Worm (Caenorhabditis elegans) whole organism, L1 larva: ENCODE measurements around the gene srg-54.
A peak's percentile ranks its signal among the peaks of the same experiment; 100 is the strongest.

ENCODE experiments used
- aly-2 ChIP-seq: fragments of 150-350 bp; optimal IDR thresholded peaks from 2 replicates; lab custom pipeline; 2014; ENCODE audit warnings: missing biosample characterization, missing genetic modification characterization
- ceh-82 ChIP-seq, 3 experiments: fragments of 150-350 bp in 1 of 3; sonication (generic microtip) in 2 of 3; optimal IDR thresholded peaks; 2 replicates each; lab custom pipeline; 2014 to 2017; ENCODE audit warnings: missing biosample characterization in 3 of 3, missing genetic modification characterization in 3 of 3
- ceh-88 ChIP-seq: fragments of 200-800 bp; sonication (Bioruptor generic); IDR thresholded peaks from 2 replicates; pipeline ENCODE4 v1.3.6; 2022; ENCODE audit warnings: missing genetic modification characterization, missing compliant biosample characterization
- ceh-90 ChIP-seq: sonication (generic microtip); optimal IDR thresholded peaks from 2 replicates; lab custom pipeline; 2016; ENCODE audit warnings: missing genetic modification characterization, missing compliant biosample characterization
- dpl-1 ChIP-seq, 3 experiments: fragments of 150-350 bp in 2 of 3; sonication (generic microtip) in 1 of 3; optimal IDR thresholded peaks; 2 replicates each; lab custom pipeline; 2014 to 2017; ENCODE audit warnings: missing biosample characterization in 3 of 3, missing genetic modification characterization in 3 of 3, missing genetic modification reagents in 3 of 3
- dsc-1 ChIP-seq: sonication (generic microtip); optimal IDR thresholded peaks from 2 replicates; lab custom pipeline; 2016; ENCODE audit warnings: mild to moderate bottlenecking, missing genetic modification characterization, missing compliant biosample characterization
- efl-1 ChIP-seq, 4 experiments: fragments of 150-350 bp; optimal IDR thresholded peaks in 3 of 4; peaks in 1 of 4; 1 replicate in 1 of 4; 2 replicates in 3 of 4; lab custom pipeline; 2014; ENCODE audit warnings: missing biosample characterization in 2 of 4, missing genetic modification characterization in 2 of 4, missing genetic modification reagents in 2 of 4
- egl-13 ChIP-seq: sonication (generic microtip); optimal IDR thresholded peaks from 2 replicates; lab custom pipeline; 2016; ENCODE audit warnings: missing genotype, missing genetic modification reagents, missing genetic modification characterization, missing compliant biosample characterization
- egl-27 ChIP-seq, 2 experiments: fragments of 150-350 bp in 1 of 2; sonication (generic microtip); optimal IDR thresholded peaks; 3 replicates each; lab custom pipeline; 2017 to 2018; ENCODE audit warnings: missing biosample characterization in 2 of 2, missing genetic modification characterization in 2 of 2, missing genetic modification reagents in 2 of 2
- fkh-10 ChIP-seq: sonication (generic microtip); optimal IDR thresholded peaks from 2 replicates; lab custom pipeline; 2017; ENCODE audit warnings: missing biosample characterization, missing genetic modification reagents, missing genetic modification characterization
- fkh-8 ChIP-seq: sonication (generic microtip); optimal IDR thresholded peaks from 2 replicates; lab custom pipeline; 2016; ENCODE audit warnings: mild to moderate bottlenecking, missing genetic modification characterization, missing compliant biosample characterization
- hlh-4 ChIP-seq: sonication (generic microtip); optimal IDR thresholded peaks from 2 replicates; lab custom pipeline; 2016; ENCODE audit warnings: mild to moderate bottlenecking, missing genetic modification characterization, missing compliant biosample characterization
- hpl-2 ChIP-seq: fragments of 150-350 bp; optimal IDR thresholded peaks from 2 replicates; lab custom pipeline; 2014; ENCODE audit warnings: missing biosample characterization, missing genetic modification reagents, missing genetic modification characterization
- lin-13 ChIP-seq: fragments of 150-350 bp; optimal IDR thresholded peaks from 2 replicates; lab custom pipeline; 2014; ENCODE audit warnings: missing biosample characterization, missing genetic modification reagents, missing genetic modification characterization
- lin-14 ChIP-seq: fragments of 200-800 bp; sonication (Bioruptor generic); optimal IDR thresholded peaks from 2 replicates; lab custom pipeline; 2018; ENCODE audit warnings: mild to moderate bottlenecking, missing genetic modification characterization, moderate library complexity, missing compliant biosample characterization
- lin-15B ChIP-seq: fragments of 150-350 bp; sonication (generic microtip); optimal IDR thresholded peaks from 3 replicates; lab custom pipeline; 2014; ENCODE audit warnings: missing biosample characterization, missing genetic modification characterization
- lin-35 ChIP-seq, 2 experiments: fragments of 150-350 bp; optimal IDR thresholded peaks; 2 replicates each; lab custom pipeline; 2014; ENCODE audit warnings: missing biosample characterization in 2 of 2, missing genetic modification characterization in 2 of 2, missing genetic modification reagents in 2 of 2
- lir-3 ChIP-seq: sonication (generic microtip); optimal IDR thresholded peaks from 2 replicates; lab custom pipeline; 2016; ENCODE audit warnings: mild to moderate bottlenecking, missing genetic modification characterization, moderate library complexity, missing compliant biosample characterization; ENCODE audit not compliant: poor library complexity
- lsy-2 ChIP-seq, 2 experiments: fragments of 150-350 bp; optimal IDR thresholded peaks; 2 replicates each; lab custom pipeline; 2014; ENCODE audit warnings: missing biosample characterization in 2 of 2, missing genetic modification characterization in 2 of 2
- mef-2 ChIP-seq: fragments of 150-350 bp; optimal IDR thresholded peaks from 2 replicates; lab custom pipeline; 2014; ENCODE audit warnings: missing biosample characterization, missing genetic modification characterization
- mep-1 ChIP-seq: fragments of 150-350 bp; optimal IDR thresholded peaks from 2 replicates; lab custom pipeline; 2014; ENCODE audit warnings: missing biosample characterization, missing genetic modification characterization
- nhr-12 ChIP-seq: sonication (generic microtip); optimal IDR thresholded peaks from 2 replicates; lab custom pipeline; 2017; ENCODE audit warnings: missing biosample characterization, missing genetic modification characterization
- nhr-28 ChIP-seq: fragments of 150-350 bp; optimal IDR thresholded peaks from 2 replicates; lab custom pipeline; 2014; ENCODE audit warnings: missing biosample characterization, missing genetic modification characterization
- nhr-76 ChIP-seq: sonication (generic microtip); optimal IDR thresholded peaks from 2 replicates; lab custom pipeline; 2017; ENCODE audit warnings: missing biosample characterization, missing genetic modification characterization
- nhr-77 ChIP-seq: fragments of 150-350 bp; optimal IDR thresholded peaks from 2 replicates; lab custom pipeline; 2014; ENCODE audit warnings: missing biosample characterization, missing genetic modification characterization
- nhr-84 ChIP-seq: sonication (generic microtip); optimal IDR thresholded peaks from 2 replicates; lab custom pipeline; 2017; ENCODE audit warnings: missing biosample characterization, missing genetic modification characterization
- nhr-85 ChIP-seq: sonication (generic microtip); peaks from one replicate; lab custom pipeline; 2016; ENCODE audit warnings: missing genetic modification characterization, inconsistent platforms, missing compliant biosample characterization
- pag-3 ChIP-seq: sonication (generic microtip); optimal IDR thresholded peaks from 2 replicates; lab custom pipeline; 2017; ENCODE audit warnings: missing genetic modification characterization, mild to moderate bottlenecking, missing compliant biosample characterization, antibody characterized with exemption, borderline replicate concordance; ENCODE audit not compliant: insufficient read depth
- pax-3 ChIP-seq: fragments of 200-800 bp; sonication (Bioruptor generic); optimal IDR thresholded peaks from 2 replicates; lab custom pipeline; 2018; ENCODE audit warnings: mild to moderate bottlenecking, missing genetic modification characterization, moderate library complexity, missing compliant biosample characterization
- rnt-1 ChIP-seq: sonication (generic microtip); optimal IDR thresholded peaks from 2 replicates; lab custom pipeline; 2016; ENCODE audit warnings: mild to moderate bottlenecking, missing genetic modification characterization, moderate library complexity, missing compliant biosample characterization
- skn-1 ChIP-seq: fragments of 150-350 bp; optimal IDR thresholded peaks from 2 replicates; lab custom pipeline; 2014; ENCODE audit warnings: missing biosample characterization, missing genetic modification characterization
- snpc-4 ChIP-seq: fragments of 150-350 bp; optimal IDR thresholded peaks from 2 replicates; lab custom pipeline; 2014; ENCODE audit warnings: missing biosample characterization, missing genetic modification characterization
- sox-4 ChIP-seq: sonication (generic microtip); optimal IDR thresholded peaks from 2 replicates; lab custom pipeline; 2016; ENCODE audit warnings: missing genetic modification characterization, missing compliant biosample characterization
- sptf-1 ChIP-seq: fragments of 150-350 bp; optimal IDR thresholded peaks from 2 replicates; lab custom pipeline; 2014; ENCODE audit warnings: missing biosample characterization, missing genetic modification characterization
- unc-62 ChIP-seq: fragments of 150-350 bp; optimal IDR thresholded peaks from 2 replicates; lab custom pipeline; 2014; ENCODE audit warnings: missing biosample characterization, missing genetic modification reagents, missing genetic modification characterization
- xbp-1 ChIP-seq: sonication (generic microtip); optimal IDR thresholded peaks from 2 replicates; lab custom pipeline; 2016; ENCODE audit warnings: missing genetic modification characterization, missing compliant biosample characterization
- ztf-4 ChIP-seq: fragments of 150-350 bp; optimal IDR thresholded peaks from 2 replicates; lab custom pipeline; 2014; ENCODE audit warnings: missing biosample characterization, missing genetic modification characterization

srg-54 gene

DNA sequence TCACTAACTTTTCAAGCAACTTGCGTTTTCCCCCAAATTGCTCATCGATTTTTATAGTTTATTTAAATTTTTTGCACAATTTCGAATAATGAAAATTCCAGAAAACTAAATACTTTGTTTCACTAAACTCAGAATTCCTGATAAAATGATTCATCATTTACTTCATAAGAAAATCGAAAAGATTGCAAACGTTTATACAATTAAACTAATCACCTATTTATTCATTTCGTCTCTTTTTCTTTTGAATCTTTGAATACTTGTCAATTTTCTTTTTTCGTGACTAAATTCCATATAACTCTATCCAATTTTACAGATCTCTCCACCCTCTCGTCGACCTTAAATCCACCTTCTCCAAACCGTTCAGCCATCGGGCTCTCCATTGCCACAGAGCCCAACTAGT is 12.6 kb upstream of the srg-54 start, which contains the start of gene C30G7.2:
Gene C30G7.2 (plus strand): TSS at position 301 of the 400 bp plus-strand sequence.
- TF ChIP-seq ceh-88 (GFP tag; lab: Robert Waterston, UW) (no peak), unc-62 (GFP tag; lab: Kevin White, UChicago) (no peak), hpl-2 (no peak), nhr-77 (tag; lab: Kevin White, UChicago) (no peak), skn-1 (tag; lab: Kevin White, UChicago) (no peak), ztf-4 (tag; lab: Kevin White, UChicago) (no peak), snpc-4 (tag; lab: Kevin White, UChicago) (no peak), nhr-84 (tag; lab: Kevin White, UChicago) (no peak), sox-4 (tag; lab: Kevin White, UChicago) (no peak), aly-2 (tag; lab: Kevin White, UChicago) (no peak), ceh-90 (tag; lab: Kevin White, UChicago) (no peak), lin-35 (GFP tag; optimal IDR thresholded peaks at IDR 0.05; lab: Kevin White, UChicago) (no peak), egl-13 (no peak), fkh-8 (no peak)
- TF ChIP-seq, all 84 proteins: peak for 0

DNA sequence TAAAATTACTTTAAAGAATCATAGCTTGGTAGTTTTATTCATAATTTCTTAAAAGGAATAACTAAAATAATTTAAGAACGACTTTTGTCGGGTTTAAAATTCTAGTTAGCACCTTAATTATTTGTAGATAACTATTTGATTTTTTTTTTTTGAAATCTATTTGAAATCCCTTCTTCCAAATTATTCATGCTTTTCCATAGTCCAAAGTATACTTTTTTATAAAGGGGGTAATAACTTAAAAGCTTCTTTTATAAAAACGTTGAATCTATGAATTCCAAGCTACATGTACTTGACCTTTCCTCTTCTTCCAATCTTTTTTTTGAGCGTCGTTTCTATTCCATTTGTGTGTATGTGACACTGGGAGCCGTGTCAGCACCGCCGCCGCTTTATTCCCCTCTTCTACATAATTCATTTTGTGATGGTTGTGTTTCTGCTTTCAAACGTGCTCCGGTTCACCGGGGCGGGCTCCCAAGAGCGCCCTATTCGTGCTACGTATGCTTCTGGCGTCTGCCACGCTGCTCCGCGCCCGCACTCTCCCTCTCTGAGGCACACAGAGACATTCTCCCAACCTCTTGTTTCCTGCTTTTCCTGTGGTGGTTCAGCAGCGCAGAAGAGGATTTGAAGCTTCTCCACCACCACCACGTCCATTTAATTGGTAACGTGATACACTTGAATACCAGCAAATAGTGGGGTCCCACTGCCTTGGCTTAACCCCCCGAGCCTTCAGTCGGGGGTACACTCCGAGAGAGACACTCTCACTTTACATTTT is 9.6 kb upstream of the srg-54 start:
- TF ChIP-seq sptf-1 (tag; lab: Kevin White, UChicago): no peak
- TF ChIP-seq mep-1 (tag; lab: Kevin White, UChicago): no peak
- TF ChIP-seq pax-3 (tag; lab: Kevin White, UChicago): peak; percentile 6
- no peak for TF ChIP-seq nhr-76
- TF ChIP-seq hlh-4 (tag; lab: Kevin White, UChicago): no peak
- TF ChIP-seq xbp-1: no peak
- TF ChIP-seq lin-14 (GFP tag; lab: Kevin White, UChicago): peak; percentile 24
- TF ChIP-seq dsc-1 (tag; lab: Kevin White, UChicago): peak; percentile 10
- TF ChIP-seq nhr-12 (tag; lab: Kevin White, UChicago): no peak
- TF ChIP-seq lir-3 (tag; lab: Kevin White, UChicago): no peak
- no peak for TF ChIP-seq mef-2 (tag; lab: Kevin White, UChicago)
- TF ChIP-seq lin-15B (tag; lab: Kevin White, UChicago): no peak
- no peak for TF ChIP-seq nhr-85 (tag; lab: Kevin White, UChicago)
- TF ChIP-seq lin-35 (GFP tag; optimal IDR thresholded peaks at IDR 0.05; lab: Kevin White, UChicago): no peak
- no peak for TF ChIP-seq pag-3 (tag; lab: Kevin White, UChicago)
- no peak for TF ChIP-seq aly-2 (tag; lab: Kevin White, UChicago)
- no peak for TF ChIP-seq ceh-82 (tag; optimal IDR thresholded peaks at IDR 0.05; lab: Kevin White, UChicago)
- no peak for TF ChIP-seq ceh-90 (tag; lab: Kevin White, UChicago)
- TF ChIP-seq rnt-1: no peak
- no peak for TF ChIP-seq lin-13 (GFP tag; lab: Kevin White, UChicago)
- TF ChIP-seq egl-27 (tag; optimal IDR thresholded peaks at IDR 0.05; lab: Kevin White, UChicago): no peak

- no peak for TF ChIP-seq lin-15B (tag; lab: Kevin White, UChicago)
- no peak for TF ChIP-seq ztf-4 (tag; lab: Kevin White, UChicago)
- TF ChIP-seq efl-1 (optimal IDR thresholded peaks at IDR 0.05; lab: Kevin White, UChicago): peak in 1 of 2 experiments; percentile 15
- peak; percentile 1 to 60 for TF ChIP-seq efl-1 (GFP tag; optimal IDR thresholded peaks at IDR 0.05 in 1 of 2; lab: Kevin White, UChicago)
- peak in 1 of 3 experiments; percentile 23 for TF ChIP-seq ceh-82 (tag; optimal IDR thresholded peaks at IDR 0.05; lab: Kevin White, UChicago)
- TF ChIP-seq lsy-2 (tag; optimal IDR thresholded peaks at IDR 0.05; lab: Kevin White, UChicago): peak in 1 of 2 experiments; percentile 49
- TF ChIP-seq mep-1 (tag; lab: Kevin White, UChicago): peak; percentile 41
- TF ChIP-seq nhr-76: no peak
- peak; percentile 50 for TF ChIP-seq fkh-10
- TF ChIP-seq lin-14 (GFP tag; lab: Kevin White, UChicago): peak; percentile 86
- peak in 1 of 3 experiments; percentile 7 for TF ChIP-seq dpl-1 (GFP tag; optimal IDR thresholded peaks at IDR 0.05; lab: Kevin White, UChicago)
- peak; percentile 8 for TF ChIP-seq dsc-1 (tag; lab: Kevin White, UChicago)
- TF ChIP-seq nhr-28 (tag; lab: Kevin White, UChicago): no peak
Measured at ce11 chrV:14930168-14930567, 6.2 kb upstream of the srg-54 start.
